Worm (Caenorhabditis elegans) whole organism, midembryonic: Measurements from ENCODE around the gene pmp-2.

ENCODE experiments used
- T22C8.4 ChIP-seq: fragments of 200-800 bp; sonication (Bioruptor generic); IDR thresholded peaks from 2 replicates; pipeline ENCODE4 v1.3.6; 2022; ENCODE audit warnings: missing genetic modification characterization, missing compliant biosample characterization
- klf-2 ChIP-seq: fragments of 200-800 bp; sonication (Bioruptor generic); conservative IDR thresholded peaks from 2 replicates; pipeline ENCODE4 v1.3.6; 2022; ENCODE audit warnings: missing genetic modification reagents, missing genetic modification characterization, missing compliant biosample characterization
- ztf-23 ChIP-seq: fragments of 200-800 bp; sonication (Bioruptor generic); IDR thresholded peaks from 2 replicates; pipeline ENCODE4 v1.3.6; 2022; ENCODE audit warnings: missing genetic modification reagents, missing genetic modification characterization, missing compliant biosample characterization

DNA sequence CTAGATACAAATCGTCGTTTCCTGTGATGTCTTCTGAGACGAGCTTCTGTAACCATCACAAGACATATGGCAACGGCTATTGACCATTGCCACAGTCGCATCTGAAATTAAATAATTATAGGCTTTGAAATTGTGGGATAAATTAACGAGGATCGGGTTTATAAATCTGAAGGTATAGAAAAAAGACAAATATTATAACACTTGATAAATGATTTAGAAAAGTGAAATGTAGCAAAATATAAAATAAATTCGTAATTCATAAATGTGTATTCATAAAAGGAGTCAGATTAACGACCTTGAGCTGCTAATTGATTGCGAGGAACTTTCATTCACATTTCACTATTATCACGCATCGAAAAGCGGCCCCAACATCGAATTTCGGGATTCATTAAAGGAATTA is 24.0 kb downstream of the pmp-2 start, which contains the start of gene aff-1:
- TF ChIP-seq ztf-23 (GFP tag; lab: Robert Waterston, UW) (no peak), T22C8.4 (GFP tag; lab: Robert Waterston, UW) (0 out of 2 replicates have a peak, but pooled peaks have one; percentile 20), klf-2 (GFP tag; lab: Robert Waterston, UW) (no peak)
